Worm (Caenorhabditis elegans): ENCODE data around the gene K11G9.5.

DNA sequence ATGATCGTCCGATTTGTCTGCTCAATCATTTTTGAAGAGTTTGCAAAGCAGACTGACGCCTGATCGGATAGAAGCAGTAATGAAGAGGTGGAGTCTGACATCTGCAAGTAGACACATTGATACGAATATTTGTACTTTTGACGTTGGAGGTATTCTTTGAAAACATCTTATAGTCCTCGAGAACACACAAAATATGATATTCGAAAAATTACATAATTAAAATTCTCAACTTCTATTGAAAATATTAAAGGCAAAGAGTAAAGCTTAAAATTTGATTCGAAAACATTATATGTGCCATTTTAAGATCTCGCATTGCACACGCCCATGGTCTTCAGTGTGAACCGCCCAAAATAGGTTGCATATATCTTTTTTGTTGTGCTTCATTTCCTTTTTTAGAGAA lies 34.1 kb upstream of the K11G9.5 start, which contains the start of gene ZC487.2:
- TF ChIP-seq unc-130 (GFP tag; optimal IDR thresholded peaks at IDR 0.05) (no peak), pha-4 (tag; optimal IDR thresholded peaks at IDR 0.05) (no peak), ekl-4 (GFP tag; IDR thresholded peaks at IDR 0.05) (no peak), F10E7.11 (tag; optimal IDR thresholded peaks at IDR 0.05) (no peak), unc-62 (GFP tag; optimal IDR thresholded peaks at IDR 0.05) (no peak), efl-1 (GFP tag; optimal IDR thresholded peaks at IDR 0.05) (no peak), snpc-4 (GFP tag; optimal IDR thresholded peaks at IDR 0.05) (no peak), snpc-4 (tag; optimal IDR thresholded peaks at IDR 0.05) (no peak), nfya-1 (tag; optimal IDR thresholded peaks at IDR 0.05; ENCODE audit: borderline replicate concordance, insufficient read depth) (no peak), lin-35 (GFP tag; optimal IDR thresholded peaks at IDR 0.05) (no peak), hmg-20 (GFP tag; IDR thresholded peaks at IDR 0.05) (no peak)
